Worm (Caenorhabditis elegans): ENCODE results near the gene K08F8.7.

K08F8.7 gene

DNA sequence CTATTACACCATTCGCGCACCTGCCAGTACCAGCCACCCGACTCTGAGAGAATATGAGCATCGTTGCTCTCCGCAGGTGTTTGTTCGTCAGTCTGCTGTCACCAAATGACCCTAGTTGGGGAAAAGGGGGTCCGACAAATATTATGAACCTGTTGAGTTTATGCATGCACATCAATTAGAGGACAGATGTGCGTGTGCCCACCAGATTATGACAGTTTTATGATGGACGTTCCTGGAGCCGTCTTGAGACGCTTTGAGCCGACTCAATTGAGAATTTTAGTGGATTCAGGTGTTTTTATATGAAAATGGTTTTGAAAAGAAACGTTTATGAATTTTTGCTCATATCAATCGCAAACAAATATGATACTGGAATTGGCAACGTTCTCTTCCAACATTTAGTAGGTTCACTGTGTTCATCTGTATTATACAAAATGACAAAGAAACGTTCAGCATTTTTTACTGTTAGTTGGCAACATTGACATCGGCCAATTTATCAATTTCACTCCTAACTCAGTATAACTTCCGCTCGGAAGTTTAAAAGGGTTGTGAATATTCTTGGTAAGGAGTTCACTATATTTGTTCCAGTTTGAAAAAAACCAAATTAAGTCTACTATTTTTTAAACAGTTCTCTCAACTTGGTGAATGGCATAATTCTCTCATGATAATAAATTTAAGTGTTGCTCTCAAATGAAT is 7.8 kb downstream of the K08F8.7 start (continued):
- TF ChIP-seq nhr-10 (tag; optimal IDR thresholded peaks at IDR 0.05) (no peak), nhr-12 (tag; optimal IDR thresholded peaks at IDR 0.05) (no peak), crh-2 (tag; optimal IDR thresholded peaks at IDR 0.05) (peak; percentile 17), mab-5 (tag; optimal IDR thresholded peaks at IDR 0.05) (no peak), sma-3 (GFP tag; optimal IDR thresholded peaks at IDR 0.05) (peak; percentile 69), sem-4 (tag; optimal IDR thresholded peaks at IDR 0.05) (peak; percentile 76), Y55F3AM.14 (GFP tag; optimal IDR thresholded peaks at IDR 0.05) (no peak), gmeb-1 (tag; optimal IDR thresholded peaks at IDR 0.05) (no peak), elt-3 (tag; optimal IDR thresholded peaks at IDR 0.05) (no peak), unc-62 (GFP tag; optimal IDR thresholded peaks at IDR 0.05) (no peak), ceh-16 (tag; optimal IDR thresholded peaks at IDR 0.05) (no peak), nhr-77 (tag; optimal IDR thresholded peaks at IDR 0.05) (no peak), lsy-2 (tag; optimal IDR thresholded peaks at IDR 0.05) (peak in 1 of 2 experiments; percentile 55), dmd-4 (tag; optimal IDR thresholded peaks at IDR 0.05) (no peak), skn-1 (tag; optimal IDR thresholded peaks at IDR 0.05) (no peak)

DNA sequence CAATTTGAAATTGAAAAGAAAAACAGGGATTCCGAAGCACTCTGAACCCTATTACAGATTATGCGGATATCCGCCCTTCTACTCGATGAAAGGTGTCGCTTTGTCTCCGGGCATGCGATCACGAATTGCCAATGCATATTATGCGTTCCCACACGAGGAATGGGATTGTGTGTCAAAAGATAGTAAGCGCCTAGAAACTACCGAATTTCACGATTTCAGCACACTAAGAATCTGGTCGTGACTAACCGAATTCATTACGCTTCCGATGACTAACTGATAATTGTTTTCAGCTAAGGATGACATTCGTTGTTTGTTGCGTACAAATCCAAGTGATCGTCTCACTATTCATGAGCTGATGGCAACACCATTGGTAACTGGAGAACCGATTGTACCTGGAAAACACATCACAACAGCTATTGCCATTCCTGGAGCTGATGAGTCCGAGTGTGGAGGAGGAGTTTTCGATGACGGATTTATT is 8.8 kb downstream of the K08F8.7 start:
- TF ChIP-seq sem-4 (tag; optimal IDR thresholded peaks at IDR 0.05) (peak; percentile 56), ama-1 (optimal IDR thresholded peaks at IDR 0.05) (peak; percentile 52), alr-1 (tag; optimal IDR thresholded peaks at IDR 0.05) (no peak), nhr-25 (tag; optimal IDR thresholded peaks at IDR 0.05) (peak; percentile 25), nhr-10 (tag; optimal IDR thresholded peaks at IDR 0.05) (no peak), nhr-12 (tag; optimal IDR thresholded peaks at IDR 0.05) (no peak), zag-1 (tag; optimal IDR thresholded peaks at IDR 0.05) (no peak), R02D3.7 (tag; optimal IDR thresholded peaks at IDR 0.05) (no peak)

DNA sequence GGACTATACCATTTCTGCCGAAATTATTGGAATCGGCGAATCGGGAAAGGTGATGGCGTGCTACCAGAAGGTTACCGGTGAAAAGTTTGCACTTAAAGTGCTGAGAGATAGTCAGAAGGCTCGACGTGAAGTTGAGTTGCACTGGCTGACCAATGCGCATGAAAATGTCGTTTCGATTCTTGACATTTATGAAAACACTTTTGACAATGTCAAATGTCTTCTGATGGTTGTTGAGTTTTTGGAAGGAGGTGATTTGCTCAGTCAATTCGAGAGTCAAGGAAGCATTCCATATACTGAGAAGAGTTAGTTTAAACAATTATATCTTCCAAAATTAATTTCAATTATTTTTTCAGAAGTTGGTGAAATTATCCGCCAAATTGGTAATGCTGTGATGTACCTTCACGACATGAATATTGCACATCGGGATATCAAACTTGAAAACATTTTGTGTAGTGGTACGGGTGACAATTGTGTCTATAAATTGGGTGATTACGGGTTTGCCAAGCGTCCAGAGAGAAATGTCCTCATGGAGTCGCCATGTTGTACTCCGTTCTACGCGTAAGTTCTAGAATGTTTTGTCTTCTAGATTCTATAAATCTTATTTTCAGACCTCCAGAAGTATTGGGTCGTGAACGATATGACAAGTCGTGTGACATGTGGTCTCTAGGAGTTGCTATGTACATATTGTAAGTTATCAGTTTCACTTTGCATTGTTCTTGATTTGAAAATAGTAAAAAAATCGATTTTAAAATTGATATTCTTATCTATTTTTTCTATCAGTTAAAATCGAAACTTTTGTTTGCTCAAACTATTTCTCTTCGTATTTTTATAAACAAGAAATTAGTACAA is 9.5 kb downstream of the K08F8.7 start:
- TF ChIP-seq ama-1 (optimal IDR thresholded peaks at IDR 0.05), result peak; percentile 4
- no peak for TF ChIP-seq nhr-25 (tag; optimal IDR thresholded peaks at IDR 0.05)
- peak; percentile 37 for TF ChIP-seq lin-13 (GFP tag; optimal IDR thresholded peaks at IDR 0.05)
- no peak for TF ChIP-seq ZK546.5 (tag; optimal IDR thresholded peaks at IDR 0.05)
- peak in 1 of 2 experiments; percentile 20 for TF ChIP-seq lsy-2 (tag; optimal IDR thresholded peaks at IDR 0.05)
- TF ChIP-seq unc-55 (GFP tag; optimal IDR thresholded peaks at IDR 0.05), result no peak
- TF ChIP-seq egl-27 (tag; optimal IDR thresholded peaks at IDR 0.05), result no peak

DNA sequence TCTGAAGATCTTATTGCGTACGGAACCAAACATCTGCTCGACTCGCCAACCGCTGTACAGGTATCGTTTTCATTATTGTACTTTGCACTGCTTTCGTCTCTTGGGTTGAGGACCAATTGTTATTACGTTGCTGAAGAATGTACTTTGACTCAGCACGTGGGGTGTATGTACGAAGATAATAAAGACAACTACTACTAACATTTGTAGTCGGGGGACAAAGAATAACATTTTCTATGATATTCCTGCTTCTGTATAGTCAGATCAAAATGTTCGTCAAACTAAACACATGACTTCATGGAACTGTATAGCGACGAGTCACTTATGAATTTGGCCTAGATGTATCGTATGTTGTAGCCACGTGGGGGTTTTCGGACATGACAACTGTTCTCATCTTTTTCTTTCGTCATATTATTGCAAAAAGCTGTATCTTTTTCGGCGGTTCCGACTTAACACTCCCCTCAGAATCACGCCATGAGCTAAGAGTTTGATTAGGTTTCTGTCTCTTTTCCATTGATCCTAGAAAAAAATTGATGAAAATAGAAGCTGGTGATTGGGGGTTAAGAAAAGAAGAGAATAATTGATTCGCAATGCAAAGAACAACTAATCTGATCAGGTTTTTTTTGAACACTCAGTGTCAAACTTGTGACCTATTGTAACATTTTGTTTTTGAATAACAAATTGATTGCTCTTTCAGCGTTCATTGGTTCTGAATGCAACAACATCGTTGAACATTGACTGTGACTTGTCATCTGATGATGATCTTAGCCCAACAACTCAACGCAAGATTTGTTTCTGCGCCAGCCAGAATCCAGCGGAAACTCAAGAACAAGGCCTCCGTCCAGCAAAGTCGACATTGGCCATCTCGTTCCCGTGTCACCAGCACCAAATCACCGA is 10.4 kb downstream of the K08F8.7 start:
- TF ChIP-seq snpc-4 (tag; optimal IDR thresholded peaks at IDR 0.05) (no peak), mdl-1 (tag; optimal IDR thresholded peaks at IDR 0.05) (peak; percentile 33 to 47), nhr-6 (tag; optimal IDR thresholded peaks at IDR 0.05) (no peak), nhr-237 (tag; optimal IDR thresholded peaks at IDR 0.05) (no peak), unc-55 (GFP tag; optimal IDR thresholded peaks at IDR 0.05) (no peak), nhr-77 (tag; optimal IDR thresholded peaks at IDR 0.05) (no peak), ZK546.5 (tag; optimal IDR thresholded peaks at IDR 0.05) (no peak), egl-27 (tag; optimal IDR thresholded peaks at IDR 0.05) (no peak), skn-1 (tag; optimal IDR thresholded peaks at IDR 0.05) (no peak), alr-1 (tag; optimal IDR thresholded peaks at IDR 0.05) (no peak), nhr-25 (tag; optimal IDR thresholded peaks at IDR 0.05) (peak; percentile 2), nhr-129 (tag; optimal IDR thresholded peaks at IDR 0.05) (peak; percentile 72), C34F6.9 (tag; optimal IDR thresholded peaks at IDR 0.05) (no peak), lin-39 (tag; optimal IDR thresholded peaks at IDR 0.05) (no peak), R02D3.7 (tag; optimal IDR thresholded peaks at IDR 0.05) (no peak), ztf-1 (GFP tag; conservative IDR thresholded peaks at IDR 0.05) (no peak), aly-2 (tag; optimal IDR thresholded peaks at IDR 0.05) (no peak), fos-1 (tag; optimal IDR thresholded peaks at IDR 0.05) (no peak), sma-9 (GFP tag; optimal IDR thresholded peaks at IDR 0.05) (peak; percentile 75), sma-9 (tag; optimal IDR thresholded peaks at IDR 0.05) (no peak), ama-1 (optimal IDR thresholded peaks at IDR 0.05) (peak; percentile 91), nhr-21 (tag; optimal IDR thresholded peaks at IDR 0.05) (peak; percentile 22), ceh-82 (tag; optimal IDR thresholded peaks at IDR 0.05) (no peak), ztf-4 (tag; optimal IDR thresholded peaks at IDR 0.05) (peak; percentile 35), zag-1 (tag; optimal IDR thresholded peaks at IDR 0.05) (no peak), crh-2 (tag; optimal IDR thresholded peaks at IDR 0.05) (peak; percentile 39), sem-4 (tag; optimal IDR thresholded peaks at IDR 0.05) (peak; percentile 36), elt-1 (tag; optimal IDR thresholded peaks at IDR 0.05) (no peak), sma-3 (GFP tag; optimal IDR thresholded peaks at IDR 0.05) (no peak), unc-62 (GFP tag; optimal IDR thresholded peaks at IDR 0.05) (no peak), nhr-10 (tag; optimal IDR thresholded peaks at IDR 0.05) (no peak), mbf-1 (tag; optimal IDR thresholded peaks at IDR 0.05) (no peak), gmeb-1 (tag; optimal IDR thresholded peaks at IDR 0.05) (no peak)

All from whole organism, L2 larva.